Fruit fly (Drosophila melanogaster) whole organism, embryonic: ENCODE data around the gene CG15208.

Source experiments
- Adf1 ChIP-seq: fragments of 200-800 bp; sonication (Bioruptor generic); IDR thresholded peaks from 2 replicates; pipeline ENCODE4 v1.3.6; 2022; ENCODE audit warnings: missing biosample characterization, missing genetic modification characterization
- Atf6 ChIP-seq: fragments of 200-800 bp; sonication (Bioruptor generic); IDR thresholded peaks from 2 replicates; pipeline ENCODE4 v1.3.6; 2022; ENCODE audit warnings: missing biosample characterization, missing genetic modification characterization
- Bdp1 ChIP-seq: fragments of 200-800 bp; sonication (Bioruptor generic); optimal IDR thresholded peaks from 3 replicates; lab custom pipeline; 2016; ENCODE audit warnings: missing biosample characterization, missing genetic modification characterization
- Bgb ChIP-seq: fragments of 200-800 bp; sonication (Bioruptor generic); IDR thresholded peaks from 2 replicates; pipeline ENCODE4 v1.3.6; 2022; ENCODE audit warnings: missing biosample characterization, missing genetic modification characterization; ENCODE audit not compliant: partially characterized antibody
- CG10274 ChIP-seq: fragments of 200-800 bp; sonication (Bioruptor generic); optimal IDR thresholded peaks from 3 replicates; lab custom pipeline; 2017; ENCODE audit warnings: missing biosample characterization, mild to moderate bottlenecking, missing genetic modification characterization
- CG10543 ChIP-seq: fragments of 200-800 bp; sonication (Bioruptor generic); optimal IDR thresholded peaks from 3 replicates; lab custom pipeline; 2017; ENCODE audit warnings: missing biosample characterization, mild to moderate bottlenecking, missing genetic modification characterization, moderate library complexity
- CG10654 ChIP-seq: fragments of 200-800 bp; sonication (Bioruptor generic); optimal IDR thresholded peaks from 2 replicates; lab custom pipeline; 2016; ENCODE audit warnings: missing biosample characterization, missing genetic modification characterization
- CG11560 ChIP-seq: fragments of 200-800 bp; sonication (Bioruptor generic); IDR thresholded peaks from 3 replicates; pipeline ENCODE4 v1.3.6; 2022; ENCODE audit warnings: missing biosample characterization, missing genetic modification characterization
- CG12659 ChIP-seq: fragments of 200-800 bp; sonication (Bioruptor generic); optimal IDR thresholded peaks from 3 replicates; lab custom pipeline; 2017; ENCODE audit warnings: mild to moderate bottlenecking, missing biosample characterization, missing genetic modification reagents, missing genetic modification characterization
- CG12744 ChIP-seq: fragments of 200-800 bp; sonication (Bioruptor generic); optimal IDR thresholded peaks from 2 replicates; lab custom pipeline; 2016; ENCODE audit warnings: missing biosample characterization, missing genetic modification characterization
- CG13123 ChIP-seq: fragments of 200-800 bp; sonication (Bioruptor generic); optimal IDR thresholded peaks from 2 replicates; lab custom pipeline; 2016; ENCODE audit warnings: missing biosample characterization, missing genetic modification characterization
- CG13296 ChIP-seq: fragments of 200-800 bp; sonication (Bioruptor generic); optimal IDR thresholded peaks from 3 replicates; lab custom pipeline; 2018; ENCODE audit warnings: missing biosample characterization, mild to moderate bottlenecking, missing genetic modification characterization
- CG14710 ChIP-seq: fragments of 200-800 bp; sonication (Bioruptor generic); optimal IDR thresholded peaks from 3 replicates; lab custom pipeline; 2019; ENCODE audit warnings: missing biosample characterization, mild to moderate bottlenecking, missing genetic modification characterization, moderate library complexity
- CG15514 ChIP-seq: fragments of 200-800 bp; sonication (Bioruptor generic); optimal IDR thresholded peaks from 3 replicates; lab custom pipeline; 2017; ENCODE audit warnings: missing biosample characterization, missing genetic modification characterization, mild to moderate bottlenecking, moderate library complexity, missing genetic modification reagents
- CG16779 ChIP-seq: fragments of 200-800 bp; sonication (Bioruptor generic); IDR thresholded peaks from 2 replicates; pipeline ENCODE4 v1.3.6; 2022; ENCODE audit warnings: missing biosample characterization, missing genetic modification characterization
- CG17829 ChIP-seq: fragments of 200-800 bp; optimal IDR thresholded peaks from 2 replicates; lab custom pipeline; 2019; ENCODE audit warnings: missing biosample characterization, mild to moderate bottlenecking, missing genetic modification characterization, moderate library complexity
- CG18476 ChIP-seq: fragments of 200-800 bp; sonication (Bioruptor generic); optimal IDR thresholded peaks from 2 replicates; lab custom pipeline; 2016; ENCODE audit warnings: missing biosample characterization, mild to moderate bottlenecking, missing genetic modification characterization
- CG2889 ChIP-seq: fragments of 200-800 bp; sonication (Bioruptor generic); IDR thresholded peaks from 3 replicates; pipeline ENCODE4 v1.3.6; 2022; ENCODE audit warnings: missing biosample characterization, missing genetic modification characterization
- CG34224 ChIP-seq: fragments of 200-800 bp; sonication (Bioruptor generic); IDR thresholded peaks from 3 replicates; pipeline ENCODE4 v1.3.6; 2022; ENCODE audit warnings: missing biosample characterization, missing genetic modification characterization; ENCODE audit not compliant: partially characterized antibody
- CG4360 ChIP-seq: fragments of 200-800 bp; sonication (Bioruptor generic); IDR thresholded peaks from 2 replicates; pipeline ENCODE4 v1.3.6; 2022; ENCODE audit warnings: missing biosample characterization, missing genetic modification characterization
- CG4617 ChIP-seq: fragments of 200-800 bp; sonication (Bioruptor generic); optimal IDR thresholded peaks from 3 replicates; lab custom pipeline; 2016; ENCODE audit warnings: missing biosample characterization, missing genetic modification characterization, borderline replicate concordance
- CG4707 ChIP-seq: fragments of 200-800 bp; sonication (Bioruptor generic); optimal IDR thresholded peaks from 2 replicates; lab custom pipeline; 2018; ENCODE audit warnings: missing biosample characterization, mild to moderate bottlenecking, missing genetic modification characterization, moderate library complexity
- CG4820 ChIP-seq: fragments of 200-800 bp; sonication (Bioruptor generic); optimal IDR thresholded peaks from 3 replicates; lab custom pipeline; 2016; ENCODE audit warnings: missing biosample characterization, missing genetic modification characterization
- CG5180 ChIP-seq: fragments of 200-800 bp; sonication (Bioruptor generic); optimal IDR thresholded peaks from 3 replicates; lab custom pipeline; 2017; ENCODE audit warnings: missing biosample characterization, missing genetic modification characterization, mild to moderate bottlenecking, moderate library complexity, missing genetic modification reagents
- CG6175 ChIP-seq: fragments of 200-800 bp; sonication (Bioruptor generic); IDR thresholded peaks from 3 replicates; pipeline ENCODE4 v1.3.6; 2022; ENCODE audit warnings: missing biosample characterization, missing genetic modification characterization
- CG6654 ChIP-seq: fragments of 200-800 bp; sonication (Bioruptor generic); optimal IDR thresholded peaks from 2 replicates; lab custom pipeline; 2017; ENCODE audit warnings: missing biosample characterization, mild to moderate bottlenecking, missing genetic modification characterization
- CG7745 ChIP-seq: fragments of 200-800 bp; sonication (Bioruptor generic); optimal IDR thresholded peaks from 2 replicates; lab custom pipeline; 2018; ENCODE audit warnings: missing biosample characterization, mild to moderate bottlenecking, missing genetic modification characterization, moderate library complexity
- CG8281 ChIP-seq: fragments of 200-800 bp; sonication (Bioruptor generic); optimal IDR thresholded peaks from 2 replicates; lab custom pipeline; 2018; ENCODE audit warnings: missing biosample characterization, mild to moderate bottlenecking, missing genetic modification characterization, moderate library complexity
- Eip74EF ChIP-seq, 2 experiments: fragments of 200-800 bp in 1 of 2; fragments of >200 bp in 1 of 2; sonication (Bioruptor generic) in 1 of 2; optimal IDR thresholded peaks; 2 replicates each; lab custom pipeline; 2017 to 2019; ENCODE audit warnings: missing biosample characterization in 2 of 2, missing genetic modification characterization in 2 of 2, mild to moderate bottlenecking in 1 of 2, moderate library complexity in 1 of 2
- Ets97D ChIP-seq: fragments of 200-800 bp; sonication (Bioruptor generic); optimal IDR thresholded peaks from 3 replicates; lab custom pipeline; 2016; ENCODE audit warnings: missing biosample characterization, missing genetic modification characterization
- Hmx ChIP-seq: fragments of 200-800 bp; sonication (Bioruptor generic); optimal IDR thresholded peaks from 2 replicates; lab custom pipeline; 2016; ENCODE audit warnings: missing biosample characterization, missing genetic modification characterization
- Med ChIP-seq: fragments of 200-800 bp; sonication (Bioruptor generic); peaks from one replicate; lab custom pipeline; 2016; ENCODE audit warnings: missing biosample characterization, missing genetic modification characterization, mild to moderate bottlenecking, inconsistent platforms, moderate library complexity
- Nf-YA ChIP-seq: fragments of 200-800 bp; sonication (Bioruptor generic); IDR thresholded peaks from 2 replicates; pipeline ENCODE4 v1.3.6; 2022; ENCODE audit warnings: missing biosample characterization, missing genetic modification characterization
- Optix ChIP-seq: fragments of 200-800 bp; sonication (Bioruptor generic); IDR thresholded peaks from 3 replicates; pipeline ENCODE4 v1.3.6; 2022; ENCODE audit warnings: missing biosample characterization, missing genetic modification characterization
- Xrp1 ChIP-seq: fragments of 200-800 bp; sonication (Bioruptor generic); IDR thresholded peaks from 2 replicates; pipeline ENCODE4 v1.3.6; 2022; ENCODE audit warnings: missing biosample characterization, missing genetic modification characterization
- abd-A ChIP-seq: fragments of 200-800 bp; sonication (Bioruptor generic); optimal IDR thresholded peaks from 3 replicates; lab custom pipeline; 2019; ENCODE audit warnings: missing biosample characterization, mild to moderate bottlenecking, missing genetic modification characterization, moderate library complexity
- bbx ChIP-seq: fragments of 200-800 bp; sonication (Bioruptor generic); IDR thresholded peaks from 2 replicates; pipeline ENCODE4 v1.3.6; 2022; ENCODE audit warnings: missing biosample characterization, missing genetic modification characterization; ENCODE audit not compliant: partially characterized antibody
- crc ChIP-seq: fragments of 200-800 bp; sonication (Bioruptor generic); optimal IDR thresholded peaks from 2 replicates; lab custom pipeline; 2016; ENCODE audit warnings: missing biosample characterization, missing genetic modification characterization
- dmrt99B ChIP-seq: fragments of 200-800 bp; sonication (Bioruptor generic); optimal IDR thresholded peaks from 2 replicates; lab custom pipeline; 2018; ENCODE audit warnings: missing biosample characterization, mild to moderate bottlenecking, missing genetic modification characterization, moderate library complexity
- en ChIP-seq: fragments of 200-800 bp; sonication (Bioruptor generic); optimal IDR thresholded peaks from 2 replicates; lab custom pipeline; 2016; ENCODE audit warnings: missing biosample characterization, missing genetic modification characterization
- fru ChIP-seq: fragments of >200 bp; optimal IDR thresholded peaks from 2 replicates; lab custom pipeline; 2017
- gem ChIP-seq: fragments of 200-800 bp; sonication (Bioruptor generic); optimal IDR thresholded peaks from 2 replicates; lab custom pipeline; 2019; ENCODE audit warnings: missing biosample characterization, mild to moderate bottlenecking, missing genetic modification characterization, moderate library complexity
- hbn ChIP-seq: fragments of 200-800 bp; sonication (Bioruptor generic); IDR thresholded peaks from 2 replicates; pipeline ENCODE4 v1.3.6; 2022; ENCODE audit warnings: missing biosample characterization, missing genetic modification characterization; ENCODE audit not compliant: partially characterized antibody
- lmd ChIP-seq: fragments of 200-800 bp; sonication (Bioruptor generic); IDR thresholded peaks from 2 replicates; pipeline ENCODE4 v1.3.6; 2022; ENCODE audit warnings: missing biosample characterization, missing genetic modification characterization
- lov ChIP-seq, 2 experiments: fragments of 200-800 bp in 1 of 2; fragments of >200 bp in 1 of 2; sonication (Bioruptor generic) in 1 of 2; IDR thresholded peaks in 1 of 2; optimal IDR thresholded peaks in 1 of 2; 2 replicates in 1 of 2; 3 replicates in 1 of 2; pipeline versions ENCODE4 v1.3.6 to Lab custom; 2017 to 2022; ENCODE audit warnings: missing biosample characterization in 1 of 2, missing genetic modification characterization in 1 of 2
- luna ChIP-seq: fragments of 200-800 bp; sonication (Bioruptor generic); optimal IDR thresholded peaks from 2 replicates; lab custom pipeline; 2016; ENCODE audit warnings: missing biosample characterization, missing genetic modification characterization
- shn ChIP-seq: fragments of 200-800 bp; sonication (Bioruptor generic); optimal IDR thresholded peaks from 3 replicates; lab custom pipeline; 2016; ENCODE audit warnings: missing biosample characterization, missing genetic modification characterization
- unc-4 ChIP-seq: fragments of 200-800 bp; sonication (Bioruptor generic); IDR thresholded peaks from 2 replicates; pipeline ENCODE4 v1.3.6; 2022; ENCODE audit warnings: missing biosample characterization, missing genetic modification characterization; ENCODE audit not compliant: partially characterized antibody
- yki ChIP-seq: fragments of >200 bp; optimal IDR thresholded peaks from 3 replicates; lab custom pipeline; 2018

CG15208 gene

DNA sequence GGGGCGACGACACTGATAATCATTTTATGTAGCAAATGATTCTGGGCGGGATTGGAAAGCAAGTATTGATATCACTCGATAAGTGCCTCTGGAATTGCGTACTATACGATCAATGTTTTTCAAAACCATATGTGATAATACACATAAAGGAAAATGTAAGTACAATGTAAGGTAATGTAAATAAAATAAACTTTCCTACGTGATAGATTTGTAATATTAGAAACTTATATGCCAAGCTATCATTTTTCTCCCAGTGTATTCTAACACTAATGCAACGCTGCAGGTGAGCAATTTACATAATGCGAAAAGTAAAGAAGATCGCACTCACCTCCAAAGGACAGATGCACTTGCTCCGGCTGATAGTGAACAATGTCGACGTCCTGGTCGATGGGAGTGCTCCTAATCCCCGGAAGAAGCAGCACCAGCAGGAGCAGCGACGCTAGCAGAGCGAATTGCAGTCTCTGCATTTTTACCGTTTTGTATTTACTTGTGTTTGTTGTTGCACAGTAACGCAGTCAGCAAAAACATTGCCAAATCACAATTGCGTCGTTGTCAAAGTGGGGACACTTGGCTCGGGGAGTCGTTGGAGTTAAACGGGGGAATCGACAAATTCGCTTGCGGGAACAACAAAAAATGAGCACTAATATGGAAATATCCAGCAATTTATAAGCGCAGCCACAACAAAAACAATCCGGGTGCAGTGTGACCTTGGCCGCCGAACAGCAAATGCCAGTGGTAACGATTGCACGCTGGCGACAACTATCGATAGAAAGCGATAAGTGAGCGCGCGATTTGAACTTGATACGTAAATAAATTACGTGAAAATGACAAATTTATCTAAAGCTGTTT is 22.5 kb upstream of the CG15208 start, which contains the start of gene CG1637 (continued):
- no peak for TF ChIP-seq CG10543 (GFP tag; lab: Kevin White, UChicago)
- no peak for TF ChIP-seq Bdp1
- TF ChIP-seq Bgb (GFP tag; lab: Robert Waterston, UW) = peak; percentile 74
- TF ChIP-seq shn (GFP tag; lab: Kevin White, UChicago) = no peak
- TF ChIP-seq bbx (GFP tag; lab: Robert Waterston, UW) = peak; percentile 82
- TF ChIP-seq CG4820 (GFP tag; lab: Kevin White, UChicago) = no peak
- TF ChIP-seq CG16779 (GFP tag; lab: Robert Waterston, UW) = no peak
- TF ChIP-seq lov (optimal IDR thresholded peaks at IDR 0.05; lab: Kevin White, UChicago) = no peak
- TF ChIP-seq lov (GFP tag; IDR thresholded peaks at IDR 0.05; lab: Robert Waterston, UW) = no peak
- TF ChIP-seq Med (GFP tag; lab: Kevin White, UChicago) = peak; percentile 32
- TF ChIP-seq CG34224 (GFP tag; lab: Robert Waterston, UW) = peak; percentile 54
- no peak for TF ChIP-seq CG10654 (GFP tag; lab: Kevin White, UChicago)
- TF ChIP-seq CG13296 (GFP tag; lab: Kevin White, UChicago) = no peak
- no peak for TF ChIP-seq CG12659
- TF ChIP-seq CG15514 (GFP tag; lab: Kevin White, UChicago) = peak; percentile 42
- TF ChIP-seq dmrt99B (tag; lab: Kevin White, UChicago) = peak; percentile 42
- TF ChIP-seq crc = no peak
- no peak for TF ChIP-seq Eip74EF (GFP tag; optimal IDR thresholded peaks at IDR 0.05; lab: Kevin White, UChicago)
- no peak for TF ChIP-seq CG4707 (GFP tag; lab: Kevin White, UChicago)
- no peak for TF ChIP-seq Adf1 (GFP tag; lab: Robert Waterston, UW)
- peak; percentile 73 for TF ChIP-seq CG4617 (GFP tag; lab: Kevin White, UChicago)
- no peak for TF ChIP-seq Nf-YA (GFP tag; lab: Robert Waterston, UW)
- TF ChIP-seq CG10274 (GFP tag; lab: Kevin White, UChicago) = no peak
- peak; percentile 20 for TF ChIP-seq Ets97D (GFP tag; lab: Kevin White, UChicago)
- no peak for TF ChIP-seq abd-A
- TF ChIP-seq CG7745 (tag; lab: Kevin White, UChicago) = no peak
- TF ChIP-seq CG2889 = no peak
- TF ChIP-seq yki (lab: Kevin White, UChicago) = no peak
- TF ChIP-seq CG6654 (GFP tag; lab: Kevin White, UChicago) = no peak
- no peak for TF ChIP-seq Xrp1 (GFP tag; lab: Robert Waterston, UW)
- no peak for TF ChIP-seq CG11560 (tag; lab: Robert Waterston, UW)
- TF ChIP-seq CG6175 (GFP tag; lab: Robert Waterston, UW) = no peak
- peak; percentile 64 for TF ChIP-seq hbn (GFP tag; lab: Robert Waterston, UW)
- no peak for TF ChIP-seq CG17829 (tag; lab: Kevin White, UChicago)
- no peak for TF ChIP-seq en (GFP tag; lab: Kevin White, UChicago)
- TF ChIP-seq CG5180 = no peak
- peak; percentile 89 for TF ChIP-seq CG4360 (GFP tag; lab: Robert Waterston, UW)
- no peak for TF ChIP-seq gem
- no peak for TF ChIP-seq Optix (GFP tag; lab: Robert Waterston, UW)
- no peak for TF ChIP-seq CG13123 (GFP tag; lab: Kevin White, UChicago)
- TF ChIP-seq fru = no peak
- TF ChIP-seq unc-4 (GFP tag; lab: Robert Waterston, UW) = peak; percentile 65
- TF ChIP-seq CG12744 (GFP tag; lab: Kevin White, UChicago) = no peak
- no peak for TF ChIP-seq CG18476 (GFP tag; lab: Kevin White, UChicago)
- no peak for TF ChIP-seq lmd
- no peak for TF ChIP-seq luna (GFP tag; lab: Kevin White, UChicago)
- no peak for TF ChIP-seq CG8281 (tag; lab: Kevin White, UChicago)
- peak; percentile 16 for TF ChIP-seq CG14710 (tag; lab: Kevin White, UChicago)
- 0 out of 2 replicates have a peak, but pooled peaks have one; percentile 42 for TF ChIP-seq Atf6
- no peak for TF ChIP-seq Hmx
